Fruit fly (Drosophila melanogaster): ENCODE results near the gene ninaA.

The ninaA gene

dm6 chr2L:892461-892860 lies 15.4 kb downstream of the ninaA start (continued):
- TF ChIP-seq CG5245 (GFP tag; optimal IDR thresholded peaks at IDR 0.05) (no peak), Usf (GFP tag; optimal IDR thresholded peaks at IDR 0.05) (no peak), yki (optimal IDR thresholded peaks at IDR 0.05) (no peak), CG18011 (GFP tag; optimal IDR thresholded peaks at IDR 0.05) (no peak), Ets65A (GFP tag) (peak; percentile 96), peb (GFP tag; IDR thresholded peaks at IDR 0.05) (no peak), NK7.1 (GFP tag; optimal IDR thresholded peaks at IDR 0.05) (no peak), CG14050 (GFP tag; IDR thresholded peaks at IDR 0.05) (no peak), Atf-2 (GFP tag; optimal IDR thresholded peaks at IDR 0.05) (no peak), dysf (GFP tag; IDR thresholded peaks at IDR 0.05) (0 out of 3 replicates have a peak, but pooled peaks have one; percentile 9), ash1 (GFP tag; optimal IDR thresholded peaks at IDR 0.05) (no peak), Gsc (GFP tag; IDR thresholded peaks at IDR 0.05) (no peak), CG4424 (GFP tag; optimal IDR thresholded peaks at IDR 0.05) (no peak), Fer1 (GFP tag; optimal IDR thresholded peaks at IDR 0.05) (peak; percentile 52), pros (GFP tag; optimal IDR thresholded peaks at IDR 0.05) (no peak), Dref (GFP tag; IDR thresholded peaks at IDR 0.05) (no peak), slbo (GFP tag; IDR thresholded peaks at IDR 0.05) (peak; percentile 44; the same call in 1 of the 2 replicates), grau (tag; optimal IDR thresholded peaks at IDR 0.05) (peak; percentile 41), caup (GFP tag; optimal IDR thresholded peaks at IDR 0.05; ENCODE audit: severe bottlenecking) (peak; percentile 50), CG1832 (GFP tag; optimal IDR thresholded peaks at IDR 0.05) (no peak), ewg (GFP tag; optimal IDR thresholded peaks at IDR 0.05) (no peak), CG10366 (GFP tag; IDR thresholded peaks at IDR 0.05) (no peak; the same call in 1 of the 2 replicates), CG13624 (GFP tag; optimal IDR thresholded peaks at IDR 0.05) (no peak), CG15601 (tag; optimal IDR thresholded peaks at IDR 0.05) (no peak), ttk (GFP tag; IDR thresholded peaks at IDR 0.05) (0 out of 2 replicates have a peak, but pooled peaks have one; percentile 34), trem (tag; optimal IDR thresholded peaks at IDR 0.05) (no peak), az2 (GFP tag; optimal IDR thresholded peaks at IDR 0.05) (peak; percentile 33), exex (tag; optimal IDR thresholded peaks at IDR 0.05) (no peak), nmo (GFP tag; optimal IDR thresholded peaks at IDR 0.05) (peak; percentile 16), CG33557 (GFP tag; optimal IDR thresholded peaks at IDR 0.05) (no peak), Mrtf (GFP tag; IDR thresholded peaks at IDR 0.05) (no peak), Deaf1 (tag; optimal IDR thresholded peaks at IDR 0.05) (no peak), C15 (GFP tag; IDR thresholded peaks at IDR 0.05) (no peak), Hmr (GFP tag; optimal IDR thresholded peaks at IDR 0.05) (peak; percentile 53), org-1 (GFP tag; optimal IDR thresholded peaks at IDR 0.05) (peak; percentile 16), HHEX (GFP tag; optimal IDR thresholded peaks at IDR 0.05) (peak; percentile 9), Abd-B (GFP tag; optimal IDR thresholded peaks at IDR 0.05) (peak; percentile 37), odd (GFP tag; optimal IDR thresholded peaks at IDR 0.05) (no peak), jing (GFP tag; optimal IDR thresholded peaks at IDR 0.05) (no peak), CG17802 (tag; optimal IDR thresholded peaks at IDR 0.05) (no peak), CG17385 (GFP tag; optimal IDR thresholded peaks at IDR 0.05) (peak; percentile 32), Tbp (GFP tag; optimal IDR thresholded peaks at IDR 0.05) (no peak), CG16863 (GFP tag; optimal IDR thresholded peaks at IDR 0.05) (no peak), esg (GFP tag; conservative IDR thresholded peaks at IDR 0.05) (no peak), klu (GFP tag; IDR thresholded peaks at IDR 0.05) (no peak), Sry-β (GFP tag; optimal IDR thresholded peaks at IDR 0.05) (no peak), HmgD (GFP tag; optimal IDR thresholded peaks at IDR 0.05) (no peak), Dip3 (GFP tag; optimal IDR thresholded peaks at IDR 0.05) (no peak), Trl (optimal IDR thresholded peaks at IDR 0.05) (no peak), Trl (GFP tag; optimal IDR thresholded peaks at IDR 0.05) (no peak), toy (GFP tag; IDR thresholded peaks at IDR 0.05) (no peak), CG8478 (optimal IDR thresholded peaks at IDR 0.05) (no peak)

All from whole organism, embryonic.